Worm (Caenorhabditis elegans) whole organism, early embryonic: Measurements from ENCODE around the gene ugt-61.

Experiments used
- scrt-1 ChIP-seq: fragments of 200-800 bp; sonication (Bioruptor generic); IDR thresholded peaks from 2 replicates; pipeline ENCODE4 v1.3.6; 2022; ENCODE audit warnings: missing genetic modification characterization, missing compliant biosample characterization
- tra-4 ChIP-seq: sonication (generic microtip); optimal IDR thresholded peaks from 2 replicates; lab custom pipeline; 2017; ENCODE audit warnings: missing genetic modification characterization, missing compliant biosample characterization

DNA sequence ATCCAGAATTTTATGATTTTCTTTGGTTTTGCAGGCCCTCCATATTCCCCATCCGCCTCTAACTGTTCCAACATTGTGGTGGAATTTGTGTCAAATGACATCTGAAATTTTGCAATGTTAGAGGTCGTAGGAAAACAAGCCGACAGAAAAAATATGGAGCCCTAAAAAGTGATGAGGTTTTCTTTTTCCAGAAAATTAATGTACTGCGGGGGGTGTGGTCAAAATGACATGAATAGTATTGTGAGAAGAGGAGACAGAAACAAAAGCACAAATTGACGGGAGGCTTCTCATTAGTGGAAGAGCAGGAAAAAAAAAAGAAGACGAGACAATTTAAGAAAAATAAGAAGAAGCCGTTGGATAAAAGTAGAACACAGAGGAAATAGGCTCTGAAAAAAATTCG, 42.0 kb upstream of the ugt-61 start, which contains the start of gene ZC266.1:
- TF ChIP-seq tra-4 (tag; lab: Kevin White, UChicago), result no peak
- TF ChIP-seq scrt-1 (GFP tag; lab: Robert Waterston, UW), result no peak
